Fruit fly (Drosophila melanogaster) whole organism, embryonic: Measurements from ENCODE around the gene M6.
A peak's percentile ranks its signal among the peaks of the same experiment; 100 is the strongest.

Experiments used
- Adf1 ChIP-seq: fragments of 200-800 bp; sonication (Bioruptor generic); IDR thresholded peaks from 2 replicates; pipeline ENCODE4 v1.3.6; 2022; ENCODE audit warnings: missing biosample characterization, missing genetic modification characterization
- Atf3 ChIP-seq: fragments of 200-800 bp; sonication (Bioruptor generic); optimal IDR thresholded peaks from 3 replicates; lab custom pipeline; 2016; ENCODE audit warnings: missing biosample characterization, missing genetic modification characterization
- Atf6 ChIP-seq: fragments of 200-800 bp; sonication (Bioruptor generic); IDR thresholded peaks from 2 replicates; pipeline ENCODE4 v1.3.6; 2022; ENCODE audit warnings: missing biosample characterization, missing genetic modification characterization
- CG10267 ChIP-seq: fragments of 200-800 bp; sonication (Bioruptor generic); optimal IDR thresholded peaks from 2 replicates; lab custom pipeline; 2018; ENCODE audit warnings: missing biosample characterization, mild to moderate bottlenecking, missing genetic modification characterization, moderate library complexity
- CG12744 ChIP-seq: fragments of 200-800 bp; sonication (Bioruptor generic); optimal IDR thresholded peaks from 2 replicates; lab custom pipeline; 2016; ENCODE audit warnings: missing biosample characterization, missing genetic modification characterization
- CG13287 ChIP-seq: fragments of 200-800 bp; sonication (Bioruptor generic); IDR thresholded peaks from 2 replicates; pipeline ENCODE4 v1.3.6; 2022; ENCODE audit warnings: missing biosample characterization, missing genetic modification characterization; ENCODE audit not compliant: partially characterized antibody
- CG17328 ChIP-seq: fragments of 200-800 bp; sonication (Bioruptor generic); IDR thresholded peaks from 2 replicates; pipeline ENCODE4 v1.3.6; 2022; ENCODE audit warnings: missing biosample characterization, missing genetic modification characterization
- CG2678 ChIP-seq: fragments of 200-800 bp; sonication (Bioruptor generic); optimal IDR thresholded peaks from 3 replicates; lab custom pipeline; 2019; ENCODE audit warnings: missing biosample characterization, mild to moderate bottlenecking, missing genetic modification characterization, moderate library complexity
- CG30403 ChIP-seq: fragments of 200-800 bp; sonication (Bioruptor generic); optimal IDR thresholded peaks from 3 replicates; lab custom pipeline; 2016; ENCODE audit warnings: missing biosample characterization, missing genetic modification characterization
- CG31224 ChIP-seq: fragments of 200-800 bp; sonication (Bioruptor generic); IDR thresholded peaks from 2 replicates; pipeline ENCODE4 v1.3.6; 2022; ENCODE audit warnings: missing biosample characterization, missing genetic modification characterization
- CG33213 ChIP-seq: fragments of 200-800 bp; sonication (Bioruptor generic); optimal IDR thresholded peaks from 3 replicates; lab custom pipeline; 2016; ENCODE audit warnings: missing biosample characterization, missing genetic modification characterization
- CG4820 ChIP-seq: fragments of 200-800 bp; sonication (Bioruptor generic); optimal IDR thresholded peaks from 3 replicates; lab custom pipeline; 2016; ENCODE audit warnings: missing biosample characterization, missing genetic modification characterization
- CG6854 ChIP-seq: fragments of 200-800 bp; sonication (Bioruptor generic); optimal IDR thresholded peaks from 3 replicates; lab custom pipeline; 2017; ENCODE audit warnings: missing biosample characterization, mild to moderate bottlenecking, missing genetic modification characterization
- CG7271 ChIP-seq: fragments of 200-800 bp; sonication (Bioruptor generic); optimal IDR thresholded peaks from 2 replicates; lab custom pipeline; 2018; ENCODE audit warnings: missing biosample characterization, mild to moderate bottlenecking, missing genetic modification characterization, moderate library complexity
- CG7556 ChIP-seq: fragments of 200-800 bp; sonication (Bioruptor generic); optimal IDR thresholded peaks from 2 replicates; lab custom pipeline; 2017; ENCODE audit warnings: missing biosample characterization, mild to moderate bottlenecking, missing genetic modification characterization
- CG9797 ChIP-seq: fragments of 200-800 bp; sonication (Bioruptor generic); optimal IDR thresholded peaks from 3 replicates; lab custom pipeline; 2018; ENCODE audit warnings: missing biosample characterization, mild to moderate bottlenecking, missing genetic modification characterization
- Chrac-16 ChIP-seq: fragments of 200-800 bp; sonication (Bioruptor generic); optimal IDR thresholded peaks from 3 replicates; lab custom pipeline; 2016; ENCODE audit warnings: missing biosample characterization, missing genetic modification characterization
- Gug ChIP-seq: fragments of 200-800 bp; sonication (Bioruptor generic); IDR thresholded peaks from 4 replicates; pipeline ENCODE4 v1.3.6; 2022; ENCODE audit warnings: missing biosample characterization, missing genetic modification characterization
- HLH3B ChIP-seq: fragments of 200-800 bp; sonication (Bioruptor generic); IDR thresholded peaks from 2 replicates; pipeline ENCODE4 v1.3.6; 2022; ENCODE audit warnings: missing biosample characterization, missing genetic modification characterization
- MBD-R2 ChIP-seq: fragments of 200-800 bp; sonication (Bioruptor generic); IDR thresholded peaks from 2 replicates; pipeline ENCODE4 v1.3.6; 2022; ENCODE audit warnings: missing biosample characterization, missing genetic modification characterization
- MTF-1 ChIP-seq: fragments of 200-800 bp; sonication (Bioruptor generic); optimal IDR thresholded peaks from 2 replicates; lab custom pipeline; 2018; ENCODE audit warnings: missing biosample characterization, mild to moderate bottlenecking, missing genetic modification characterization, borderline replicate concordance
- NC2α ChIP-seq: fragments of 200-800 bp; sonication (Bioruptor generic); optimal IDR thresholded peaks from 2 replicates; lab custom pipeline; 2016; ENCODE audit warnings: missing biosample characterization, missing genetic modification characterization
- Neu2 ChIP-seq: fragments of 200-800 bp; sonication (Bioruptor generic); optimal IDR thresholded peaks from 3 replicates; lab custom pipeline; 2016; ENCODE audit warnings: missing biosample characterization, missing genetic modification characterization, borderline replicate concordance
- Optix ChIP-seq: fragments of 200-800 bp; sonication (Bioruptor generic); IDR thresholded peaks from 3 replicates; pipeline ENCODE4 v1.3.6; 2022; ENCODE audit warnings: missing biosample characterization, missing genetic modification characterization
- Scr ChIP-seq: fragments of 200-800 bp; sonication (Bioruptor generic); IDR thresholded peaks from 2 replicates; pipeline ENCODE4 v1.3.6; 2022; ENCODE audit warnings: missing biosample characterization, missing genetic modification characterization; ENCODE audit not compliant: partially characterized antibody
- Sin3A ChIP-seq: fragments of >200 bp; optimal IDR thresholded peaks from 2 replicates; lab custom pipeline; 2018
- Trl ChIP-seq, 3 experiments: fragments of >200 bp in 2 of 3; fragments of 200-800 bp in 1 of 3; sonication (Bioruptor generic) in 1 of 3; optimal IDR thresholded peaks; 2 replicates in 1 of 3; 3 replicates in 2 of 3; lab custom pipeline; 2016 to 2017; ENCODE audit warnings: missing biosample characterization in 1 of 3, missing genetic modification characterization in 1 of 3
- Vsx1 ChIP-seq: fragments of 200-800 bp; sonication (Bioruptor generic); optimal IDR thresholded peaks from 2 replicates; lab custom pipeline; 2017; ENCODE audit warnings: missing biosample characterization, mild to moderate bottlenecking, missing genetic modification characterization, missing genetic modification reagents
- ac ChIP-seq: fragments of 200-800 bp; sonication (Bioruptor generic); optimal IDR thresholded peaks from 3 replicates; lab custom pipeline; 2017; ENCODE audit warnings: missing biosample characterization, mild to moderate bottlenecking, missing genetic modification characterization
- al ChIP-seq: fragments of 200-800 bp; sonication (Bioruptor generic); IDR thresholded peaks from 2 replicates; pipeline ENCODE4 v1.3.6; 2022; ENCODE audit warnings: missing biosample characterization, missing genetic modification characterization
- ato ChIP-seq: fragments of 200-800 bp; sonication (Bioruptor generic); IDR thresholded peaks from 2 replicates; pipeline ENCODE4 v1.3.6; 2022; ENCODE audit warnings: missing biosample characterization, missing genetic modification characterization; ENCODE audit not compliant: partially characterized antibody
- az2 ChIP-seq: fragments of 200-800 bp; sonication (Bioruptor generic); optimal IDR thresholded peaks from 3 replicates; lab custom pipeline; 2016; ENCODE audit warnings: missing biosample characterization, missing genetic modification characterization
- btn ChIP-seq: fragments of 200-800 bp; sonication (Bioruptor generic); optimal IDR thresholded peaks from 2 replicates; lab custom pipeline; 2016; ENCODE audit warnings: missing biosample characterization, missing genetic modification characterization
- crol ChIP-seq: fragments of 200-800 bp; sonication (Bioruptor generic); IDR thresholded peaks from 2 replicates; pipeline ENCODE4 v1.3.6; 2022; ENCODE audit warnings: missing biosample characterization, missing genetic modification characterization
- dm ChIP-seq: fragments of 200-800 bp; sonication (Bioruptor generic); optimal IDR thresholded peaks from 3 replicates; lab custom pipeline; 2016; ENCODE audit warnings: missing biosample characterization, missing genetic modification characterization
- dpn ChIP-seq, 2 experiments: fragments of 200-800 bp; sonication (Bioruptor generic); optimal IDR thresholded peaks; 3 replicates each; lab custom pipeline; 2016; ENCODE audit warnings: missing biosample characterization in 2 of 2, missing genetic modification characterization in 2 of 2
- inv ChIP-seq: fragments of 200-800 bp; sonication (Bioruptor generic); IDR thresholded peaks from 2 replicates; pipeline ENCODE4 v1.3.6; 2022; ENCODE audit warnings: missing biosample characterization, missing genetic modification characterization; ENCODE audit not compliant: partially characterized antibody
- kah ChIP-seq: fragments of 200-800 bp; sonication (Bioruptor generic); optimal IDR thresholded peaks from 2 replicates; lab custom pipeline; 2018; ENCODE audit warnings: missing biosample characterization, mild to moderate bottlenecking, missing genetic modification characterization
- knrl ChIP-seq: fragments of 200-800 bp; sonication (Bioruptor generic); IDR thresholded peaks from 3 replicates; pipeline ENCODE4 v1.3.6; 2022; ENCODE audit warnings: missing biosample characterization, missing genetic modification characterization; ENCODE audit not compliant: partially characterized antibody
- lilli ChIP-seq: fragments of 200-800 bp; sonication (Bioruptor generic); optimal IDR thresholded peaks from 3 replicates; lab custom pipeline; 2016; ENCODE audit warnings: missing biosample characterization, missing genetic modification characterization
- lola ChIP-seq, 3 experiments: fragments of >200 bp in 2 of 3; fragments of 200-800 bp in 1 of 3; sonication (Bioruptor generic) in 1 of 3; optimal IDR thresholded peaks; 2 replicates each; lab custom pipeline; 2017 to 2019; ENCODE audit warnings: missing biosample characterization in 3 of 3, missing genetic modification characterization in 3 of 3, mild to moderate bottlenecking in 1 of 3, moderate library complexity in 1 of 3
- nom ChIP-seq: fragments of 200-800 bp; sonication (Bioruptor generic); optimal IDR thresholded peaks from 2 replicates; lab custom pipeline; 2017; ENCODE audit warnings: missing biosample characterization, missing genetic modification characterization, mild to moderate bottlenecking, moderate library complexity, missing genetic modification reagents
- otp ChIP-seq: fragments of 200-800 bp; sonication (Bioruptor generic); IDR thresholded peaks from 3 replicates; pipeline ENCODE4, ENCODE4 v1.3.6; 2022; ENCODE audit warnings: missing biosample characterization, missing genetic modification characterization
- ranshi ChIP-seq: fragments of 200-800 bp; sonication (Bioruptor generic); IDR thresholded peaks from 2 replicates; pipeline ENCODE4 v1.3.6; 2022; ENCODE audit warnings: missing biosample characterization, missing genetic modification characterization
- repo ChIP-seq: fragments of 200-800 bp; sonication (Bioruptor generic); optimal IDR thresholded peaks from 2 replicates; lab custom pipeline; 2016; ENCODE audit warnings: missing biosample characterization, missing genetic modification characterization
- sim ChIP-seq: fragments of 200-800 bp; sonication (Bioruptor generic); IDR thresholded peaks from 2 replicates; pipeline ENCODE4 v1.3.6; 2022; ENCODE audit warnings: missing biosample characterization, missing genetic modification characterization
- slbo ChIP-seq: fragments of 200-800 bp; sonication (Bioruptor generic); IDR thresholded peaks from 2 replicates; pipeline ENCODE4 v1.3.6; 2022; ENCODE audit warnings: missing biosample characterization, missing genetic modification characterization
- sqz ChIP-seq: fragments of 200-800 bp; sonication (Bioruptor generic); optimal IDR thresholded peaks from 3 replicates; lab custom pipeline; 2018; ENCODE audit warnings: missing biosample characterization, mild to moderate bottlenecking, missing genetic modification characterization
- stwl ChIP-seq: fragments of 200-800 bp; sonication (Bioruptor generic); optimal IDR thresholded peaks from 3 replicates; lab custom pipeline; 2018; ENCODE audit warnings: missing biosample characterization, mild to moderate bottlenecking, missing genetic modification characterization, moderate library complexity
- z ChIP-seq: fragments of 200-800 bp; sonication (Bioruptor generic); IDR thresholded peaks from 3 replicates; pipeline ENCODE4 v1.3.6; 2022; ENCODE audit warnings: missing biosample characterization, missing genetic modification characterization

Gene M6

DNA sequence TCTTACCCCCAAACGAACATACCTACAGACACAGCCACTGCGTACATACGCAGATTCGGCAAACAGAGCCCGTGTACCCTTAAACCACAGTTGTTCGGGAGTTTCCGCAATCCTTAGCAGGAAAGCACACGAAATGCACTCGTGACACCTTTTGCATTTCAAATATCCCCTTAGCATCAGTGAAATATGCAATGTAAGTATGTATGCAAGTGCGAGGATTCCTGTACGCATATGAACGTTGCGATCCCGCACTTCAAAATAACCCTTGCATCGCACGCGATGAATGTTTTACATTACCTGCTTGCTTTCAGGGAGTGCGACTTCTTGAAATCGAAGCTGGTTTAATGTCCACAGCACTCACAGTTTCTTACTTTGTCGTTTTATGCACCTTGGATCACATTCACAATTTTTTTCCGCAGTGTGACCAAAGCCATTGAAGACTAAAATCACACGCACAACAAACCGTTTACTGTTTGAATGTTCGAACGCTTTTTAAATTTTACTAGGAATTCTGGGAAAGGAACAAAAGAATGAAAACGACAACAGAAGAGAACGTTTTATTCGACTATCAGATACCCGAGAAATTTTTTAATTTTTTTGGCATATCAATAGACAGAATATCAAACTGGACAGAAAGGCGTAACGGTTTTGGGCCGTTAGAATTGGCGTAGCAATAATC is 25.8 kb downstream of the M6 start, which contains the start of gene Mkrn1 (continued):
- TF ChIP-seq Trl (optimal IDR thresholded peaks at IDR 0.05; lab: Kevin White, UChicago), result no peak
- TF ChIP-seq Trl (GFP tag; optimal IDR thresholded peaks at IDR 0.05; lab: Kevin White, UChicago), result no peak
- TF ChIP-seq MTF-1, result no peak
- TF ChIP-seq ato (GFP tag; lab: Robert Waterston, UW), result peak; percentile 79
- TF ChIP-seq knrl (GFP tag; lab: Robert Waterston, UW), result peak; percentile 58; the same call in 2 of the 3 replicates
- TF ChIP-seq lilli, result no peak
- TF ChIP-seq NC2α, result no peak
- no peak for TF ChIP-seq kah (GFP tag; lab: Kevin White, UChicago)
- TF ChIP-seq CG17328 (GFP tag; lab: Robert Waterston, UW), result no peak
- no peak for TF ChIP-seq Atf6 (GFP tag; lab: Robert Waterston, UW)
- TF ChIP-seq al, result no peak
- no peak for TF ChIP-seq CG7556 (GFP tag; lab: Kevin White, UChicago)
- TF ChIP-seq CG10267 (tag; lab: Kevin White, UChicago), result peak; percentile 47
- no peak for TF ChIP-seq otp
- TF ChIP-seq CG31224 (GFP tag; lab: Robert Waterston, UW), result no peak
- no peak for TF ChIP-seq Adf1 (GFP tag; lab: Robert Waterston, UW)
- TF ChIP-seq Vsx1 (GFP tag; lab: Kevin White, UChicago), result no peak
- TF ChIP-seq nom (GFP tag; lab: Kevin White, UChicago), result peak; percentile 41
- TF ChIP-seq btn, result no peak
- no peak for TF ChIP-seq HLH3B (GFP tag; lab: Robert Waterston, UW)
- TF ChIP-seq CG7271 (tag; lab: Kevin White, UChicago), result no peak
- TF ChIP-seq Atf3 (GFP tag; lab: Kevin White, UChicago), result no peak
- TF ChIP-seq inv (GFP tag; lab: Robert Waterston, UW), result peak; percentile 58; the same call in 1 of the 2 replicates
- peak; percentile 76 for TF ChIP-seq Scr (GFP tag; lab: Robert Waterston, UW)
- TF ChIP-seq crol (GFP tag; lab: Robert Waterston, UW), result no peak
- TF ChIP-seq CG6854, result no peak
- peak; percentile 81 for TF ChIP-seq CG9797
- no peak for TF ChIP-seq sim
- no peak for TF ChIP-seq CG2678 (tag; lab: Kevin White, UChicago)
- TF ChIP-seq Neu2 (GFP tag; lab: Kevin White, UChicago), result no peak
- TF ChIP-seq stwl, result peak; percentile 78
- TF ChIP-seq z (GFP tag; lab: Robert Waterston, UW), result no peak
- TF ChIP-seq Optix, result no peak
- TF ChIP-seq CG13287, result peak; percentile 70
- no peak for TF ChIP-seq ranshi (GFP tag; lab: Robert Waterston, UW)
- TF ChIP-seq Sin3A (lab: Kevin White, UChicago), result peak; percentile 26
- TF ChIP-seq MBD-R2 (GFP tag; lab: Robert Waterston, UW), result peak; percentile 65
- no peak for TF ChIP-seq CG30403
- TF ChIP-seq Gug (GFP tag; lab: Robert Waterston, UW), result no peak
- TF ChIP-seq repo (GFP tag; lab: Kevin White, UChicago), result no peak
- no peak for TF ChIP-seq az2 (GFP tag; lab: Kevin White, UChicago)
- no peak for TF ChIP-seq CG12744 (GFP tag; lab: Kevin White, UChicago)
- TF ChIP-seq ac (GFP tag; lab: Kevin White, UChicago), result no peak
- TF ChIP-seq slbo (GFP tag; lab: Robert Waterston, UW), result no peak
- TF ChIP-seq CG4820 (GFP tag; lab: Kevin White, UChicago), result no peak
- no peak for TF ChIP-seq Chrac-16 (GFP tag; lab: Kevin White, UChicago)
- no peak for TF ChIP-seq dpn (GFP tag; optimal IDR thresholded peaks at IDR 0.05; lab: Kevin White, UChicago)
- TF ChIP-seq sqz, result no peak
- no peak for TF ChIP-seq lola (GFP tag; optimal IDR thresholded peaks at IDR 0.05; lab: Kevin White, UChicago)
- TF ChIP-seq dm (GFP tag; lab: Kevin White, UChicago), result no peak
- peak; percentile 66 for TF ChIP-seq CG33213
